Fruit fly (Drosophila melanogaster) whole organism: ENCODE measurements around the gene Pkc98E.

ENCODE experiments used
- pan ChIP-seq: fragments of >200 bp; optimal IDR thresholded peaks from 2 replicates; lab custom pipeline; 2017
- psq ChIP-seq: fragments of >200 bp; optimal IDR thresholded peaks from 2 replicates; lab custom pipeline; 2017

DNA sequence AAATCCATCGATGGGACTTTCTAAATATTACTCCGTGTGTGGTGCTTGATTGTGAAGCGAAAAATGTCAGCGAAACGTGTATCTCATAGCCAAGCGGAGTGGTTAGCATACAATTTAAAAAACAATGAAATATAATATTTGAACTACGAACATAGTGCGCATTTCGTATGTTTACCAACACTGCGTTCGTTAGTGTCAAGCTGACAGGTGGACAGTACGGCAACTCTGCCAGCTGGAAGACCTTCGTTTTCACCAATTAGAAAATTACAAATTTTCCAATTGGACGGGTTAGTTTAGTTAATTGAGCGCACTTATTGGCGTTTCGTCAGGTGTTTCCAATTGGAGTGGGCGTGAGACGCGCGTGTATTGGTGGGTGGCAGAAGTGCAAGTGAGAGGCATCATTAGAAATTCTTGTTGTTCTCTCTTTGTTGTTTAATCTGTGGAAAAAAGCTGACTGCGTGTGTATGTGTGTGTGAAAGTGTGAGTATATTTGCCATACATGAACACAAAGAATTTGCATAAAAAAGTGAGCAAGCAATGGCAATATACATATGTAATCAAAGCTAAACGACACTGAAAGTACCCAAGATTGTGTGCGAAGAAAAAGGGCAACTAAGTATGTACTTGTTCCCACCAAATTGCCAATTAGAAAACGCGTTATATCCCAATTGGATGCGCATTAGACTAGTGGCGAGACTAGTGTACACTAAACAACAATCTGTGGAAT, 911 bp downstream of the Pkc98E start:
- TF ChIP-seq psq (no peak), pan (no peak)
